Fruit fly (Drosophila melanogaster) whole organism, embryonic: ENCODE measurements around the gene nudC.

Source experiments
- ATbp ChIP-seq: fragments of 200-800 bp; sonication (Bioruptor generic); optimal IDR thresholded peaks from 2 replicates; lab custom pipeline; 2017; ENCODE audit warnings: missing biosample characterization, mild to moderate bottlenecking, missing genetic modification characterization, missing genetic modification reagents
- Ada2b ChIP-seq: fragments of 200-800 bp; sonication (Bioruptor generic); IDR thresholded peaks from 2 replicates; pipeline ENCODE4 v1.3.6; 2022; ENCODE audit warnings: missing biosample characterization, missing genetic modification characterization
- Aef1 ChIP-seq: fragments of 200-800 bp; sonication (Bioruptor generic); IDR thresholded peaks from 3 replicates; pipeline ENCODE4 v1.3.6; 2022; ENCODE audit warnings: missing biosample characterization, missing genetic modification characterization
- Atf3 ChIP-seq: fragments of 200-800 bp; sonication (Bioruptor generic); optimal IDR thresholded peaks from 3 replicates; lab custom pipeline; 2016; ENCODE audit warnings: missing biosample characterization, missing genetic modification characterization
- CG10321 ChIP-seq: fragments of 200-800 bp; sonication (Bioruptor generic); IDR thresholded peaks from 2 replicates; pipeline ENCODE4 v1.3.6; 2022; ENCODE audit warnings: missing biosample characterization, missing genetic modification characterization
- CG11085 ChIP-seq: fragments of 200-800 bp; sonication (Bioruptor generic); IDR thresholded peaks from 2 replicates; pipeline ENCODE4 v1.3.6; 2022; ENCODE audit warnings: missing biosample characterization, missing genetic modification characterization
- CG12155 ChIP-seq: fragments of 200-800 bp; sonication (Bioruptor generic); optimal IDR thresholded peaks from 3 replicates; lab custom pipeline; 2016; ENCODE audit warnings: missing biosample characterization, missing genetic modification characterization
- CG12769 ChIP-seq: fragments of 200-800 bp; sonication (Bioruptor generic); optimal IDR thresholded peaks from 2 replicates; lab custom pipeline; 2019; ENCODE audit warnings: missing biosample characterization, mild to moderate bottlenecking, missing genetic modification characterization, moderate library complexity
- CG1529 ChIP-seq: fragments of 200-800 bp; sonication (Bioruptor generic); optimal IDR thresholded peaks from 3 replicates; lab custom pipeline; 2018; ENCODE audit warnings: missing biosample characterization, missing genetic modification characterization
- CG16863 ChIP-seq: fragments of 200-800 bp; sonication (Bioruptor generic); optimal IDR thresholded peaks from 3 replicates; lab custom pipeline; 2016; ENCODE audit warnings: missing biosample characterization, missing genetic modification characterization
- CG17186 ChIP-seq: fragments of 200-800 bp; sonication (Bioruptor generic); optimal IDR thresholded peaks from 3 replicates; lab custom pipeline; 2017; ENCODE audit warnings: missing biosample characterization, missing genetic modification reagents, missing genetic modification characterization
- CG2120 ChIP-seq: fragments of 200-800 bp; sonication (Bioruptor generic); optimal IDR thresholded peaks from 3 replicates; lab custom pipeline; 2016; ENCODE audit warnings: missing biosample characterization, missing genetic modification characterization
- CG31224 ChIP-seq: fragments of 200-800 bp; sonication (Bioruptor generic); IDR thresholded peaks from 2 replicates; pipeline ENCODE4 v1.3.6; 2022; ENCODE audit warnings: missing biosample characterization, missing genetic modification characterization
- CG6654 ChIP-seq: fragments of 200-800 bp; sonication (Bioruptor generic); optimal IDR thresholded peaks from 2 replicates; lab custom pipeline; 2017; ENCODE audit warnings: missing biosample characterization, mild to moderate bottlenecking, missing genetic modification characterization
- CG7928 ChIP-seq: fragments of 200-800 bp; sonication (Bioruptor generic); optimal IDR thresholded peaks from 2 replicates; lab custom pipeline; 2017; ENCODE audit warnings: missing biosample characterization, mild to moderate bottlenecking, missing genetic modification characterization
- CG8089 ChIP-seq: fragments of 200-800 bp; sonication (Bioruptor generic); optimal IDR thresholded peaks from 3 replicates; lab custom pipeline; 2016; ENCODE audit warnings: missing biosample characterization, missing genetic modification characterization
- CG8359 ChIP-seq: fragments of 200-800 bp; sonication (Bioruptor generic); optimal IDR thresholded peaks from 2 replicates; lab custom pipeline; 2017; ENCODE audit warnings: missing biosample characterization, mild to moderate bottlenecking, missing genetic modification characterization, borderline replicate concordance
- CHES-1-like ChIP-seq: fragments of 200-800 bp; sonication (Bioruptor generic); optimal IDR thresholded peaks from 2 replicates; lab custom pipeline; 2016; ENCODE audit warnings: missing biosample characterization, missing genetic modification characterization
- D ChIP-seq, 2 experiments: fragments of 200-800 bp in 1 of 2; fragments of >200 bp in 1 of 2; sonication (Bioruptor generic) in 1 of 2; optimal IDR thresholded peaks; 2 replicates in 1 of 2; 3 replicates in 1 of 2; lab custom pipeline; 2017; ENCODE audit warnings: mild to moderate bottlenecking in 1 of 2, missing biosample characterization in 1 of 2, missing genetic modification characterization in 1 of 2, missing genetic modification reagents in 1 of 2
- D19B ChIP-seq: fragments of 200-800 bp; sonication (Bioruptor generic); optimal IDR thresholded peaks from 2 replicates; lab custom pipeline; 2017; ENCODE audit warnings: missing biosample characterization, mild to moderate bottlenecking, missing genetic modification characterization
- Dfd ChIP-seq, 2 experiments: fragments of >200 bp; optimal IDR thresholded peaks; 2 replicates each; lab custom pipeline; 2017; ENCODE audit warnings: missing biosample characterization in 2 of 2, missing genetic modification characterization in 2 of 2
- Dip2 ChIP-seq: fragments of 200-800 bp; sonication (Bioruptor generic); IDR thresholded peaks from 2 replicates; pipeline ENCODE4 v1.3.6; 2022; ENCODE audit warnings: missing biosample characterization, missing genetic modification characterization
- Dp ChIP-seq: fragments of 200-800 bp; sonication (Bioruptor generic); optimal IDR thresholded peaks from 2 replicates; lab custom pipeline; 2018; ENCODE audit warnings: missing biosample characterization, mild to moderate bottlenecking, missing genetic modification characterization, moderate library complexity
- E2f2 ChIP-seq: fragments of 200-800 bp; sonication (Bioruptor generic); IDR thresholded peaks from 2 replicates; pipeline ENCODE4 v1.3.6; 2022; ENCODE audit warnings: missing biosample characterization, missing genetic modification characterization
- HLH3B ChIP-seq: fragments of 200-800 bp; sonication (Bioruptor generic); IDR thresholded peaks from 2 replicates; pipeline ENCODE4 v1.3.6; 2022; ENCODE audit warnings: missing biosample characterization, missing genetic modification characterization
- Lhr ChIP-seq: fragments of 200-800 bp; sonication (Bioruptor generic); optimal IDR thresholded peaks from 3 replicates; lab custom pipeline; 2017; ENCODE audit warnings: mild to moderate bottlenecking, missing biosample characterization, missing genetic modification reagents, missing genetic modification characterization
- Mad ChIP-seq: fragments of 200-800 bp; sonication (Bioruptor generic); optimal IDR thresholded peaks from 2 replicates; lab custom pipeline; 2016; ENCODE audit warnings: missing biosample characterization, missing genetic modification characterization
- Med ChIP-seq: fragments of 200-800 bp; sonication (Bioruptor generic); peaks from one replicate; lab custom pipeline; 2016; ENCODE audit warnings: missing biosample characterization, missing genetic modification characterization, mild to moderate bottlenecking, inconsistent platforms, moderate library complexity
- NC2β ChIP-seq: fragments of 200-800 bp; sonication (Bioruptor generic); optimal IDR thresholded peaks from 2 replicates; lab custom pipeline; 2016; ENCODE audit warnings: missing biosample characterization, missing genetic modification characterization
- Nf-YA ChIP-seq: fragments of 200-800 bp; sonication (Bioruptor generic); IDR thresholded peaks from 2 replicates; pipeline ENCODE4 v1.3.6; 2022; ENCODE audit warnings: missing biosample characterization, missing genetic modification characterization
- Pdp1 ChIP-seq, 2 experiments: fragments of 200-800 bp; sonication (Bioruptor generic); optimal IDR thresholded peaks; 3 replicates each; lab custom pipeline; 2016; ENCODE audit warnings: missing biosample characterization in 2 of 2, missing genetic modification characterization in 2 of 2, mild to moderate bottlenecking in 1 of 2, moderate library complexity in 1 of 2
- Rx ChIP-seq: fragments of 200-800 bp; sonication (Bioruptor generic); IDR thresholded peaks from 2 replicates; pipeline ENCODE4 v1.3.6; 2022; ENCODE audit warnings: missing biosample characterization, missing genetic modification characterization
- ab ChIP-seq: fragments of 200-800 bp; sonication (Bioruptor generic); optimal IDR thresholded peaks from 2 replicates; lab custom pipeline; 2016; ENCODE audit warnings: missing biosample characterization, missing genetic modification characterization
- bab2 ChIP-seq: fragments of 200-800 bp; sonication (Bioruptor generic); optimal IDR thresholded peaks from 2 replicates; lab custom pipeline; 2016; ENCODE audit warnings: missing biosample characterization, missing genetic modification characterization
- exex ChIP-seq: fragments of 200-800 bp; sonication (Bioruptor generic); optimal IDR thresholded peaks from 4 replicates; lab custom pipeline; 2018; ENCODE audit warnings: missing biosample characterization, mild to moderate bottlenecking, missing genetic modification characterization, moderate library complexity
- gro ChIP-seq: fragments of 200-800 bp; sonication (Bioruptor generic); optimal IDR thresholded peaks from 2 replicates; lab custom pipeline; 2016; ENCODE audit warnings: missing biosample characterization, missing genetic modification characterization
- gsb-n ChIP-seq: fragments of 200-800 bp; sonication (Bioruptor generic); optimal IDR thresholded peaks from 3 replicates; lab custom pipeline; 2018; ENCODE audit warnings: missing biosample characterization, mild to moderate bottlenecking, missing genetic modification characterization
- insv ChIP-seq, 2 experiments: fragments of 200-800 bp; sonication (Bioruptor generic); optimal IDR thresholded peaks; 3 replicates each; lab custom pipeline; 2016 to 2018; ENCODE audit warnings: missing biosample characterization in 2 of 2, missing genetic modification characterization in 2 of 2
- kay ChIP-seq: fragments of 200-800 bp; sonication (Bioruptor generic); optimal IDR thresholded peaks from 2 replicates; lab custom pipeline; 2016; ENCODE audit warnings: missing biosample characterization, missing genetic modification characterization
- oc ChIP-seq: fragments of 200-800 bp; sonication (Bioruptor generic); optimal IDR thresholded peaks from 2 replicates; lab custom pipeline; 2018; ENCODE audit warnings: missing biosample characterization, mild to moderate bottlenecking, missing genetic modification characterization, moderate library complexity
- p53 ChIP-seq: fragments of 200-800 bp; sonication (Bioruptor generic); optimal IDR thresholded peaks from 2 replicates; lab custom pipeline; 2016; ENCODE audit warnings: missing biosample characterization, missing genetic modification characterization
- pros ChIP-seq: fragments of 200-800 bp; sonication (Bioruptor generic); optimal IDR thresholded peaks from 3 replicates; lab custom pipeline; 2019; ENCODE audit warnings: missing biosample characterization, mild to moderate bottlenecking, missing genetic modification characterization, moderate library complexity
- pum ChIP-seq: fragments of 200-800 bp; sonication (Bioruptor generic); optimal IDR thresholded peaks from 2 replicates; lab custom pipeline; 2016; ENCODE audit warnings: missing biosample characterization, missing genetic modification characterization
- pzg ChIP-seq: fragments of 200-800 bp; sonication (Bioruptor generic); optimal IDR thresholded peaks from 3 replicates; lab custom pipeline; 2018; ENCODE audit warnings: missing biosample characterization, mild to moderate bottlenecking, missing genetic modification characterization, moderate library complexity
- scrt ChIP-seq: fragments of 200-800 bp; sonication (Bioruptor generic); optimal IDR thresholded peaks from 2 replicates; lab custom pipeline; 2018; ENCODE audit warnings: missing biosample characterization, mild to moderate bottlenecking, missing genetic modification characterization, moderate library complexity
- sens-2 ChIP-seq: fragments of 200-800 bp; sonication (Bioruptor generic); IDR thresholded peaks from 2 replicates; pipeline ENCODE4 v1.3.6; 2022; ENCODE audit warnings: missing biosample characterization, missing genetic modification characterization
- stwl ChIP-seq: fragments of 200-800 bp; sonication (Bioruptor generic); optimal IDR thresholded peaks from 3 replicates; lab custom pipeline; 2018; ENCODE audit warnings: missing biosample characterization, mild to moderate bottlenecking, missing genetic modification characterization, moderate library complexity
- tin ChIP-seq: fragments of 200-800 bp; sonication (Bioruptor generic); optimal IDR thresholded peaks from 3 replicates; lab custom pipeline; 2016; ENCODE audit warnings: missing biosample characterization, missing genetic modification characterization
- vfl ChIP-seq: fragments of 200-800 bp; sonication (Bioruptor generic); optimal IDR thresholded peaks from 2 replicates; lab custom pipeline; 2016; ENCODE audit warnings: missing biosample characterization, missing genetic modification characterization

nudC gene

DNA sequence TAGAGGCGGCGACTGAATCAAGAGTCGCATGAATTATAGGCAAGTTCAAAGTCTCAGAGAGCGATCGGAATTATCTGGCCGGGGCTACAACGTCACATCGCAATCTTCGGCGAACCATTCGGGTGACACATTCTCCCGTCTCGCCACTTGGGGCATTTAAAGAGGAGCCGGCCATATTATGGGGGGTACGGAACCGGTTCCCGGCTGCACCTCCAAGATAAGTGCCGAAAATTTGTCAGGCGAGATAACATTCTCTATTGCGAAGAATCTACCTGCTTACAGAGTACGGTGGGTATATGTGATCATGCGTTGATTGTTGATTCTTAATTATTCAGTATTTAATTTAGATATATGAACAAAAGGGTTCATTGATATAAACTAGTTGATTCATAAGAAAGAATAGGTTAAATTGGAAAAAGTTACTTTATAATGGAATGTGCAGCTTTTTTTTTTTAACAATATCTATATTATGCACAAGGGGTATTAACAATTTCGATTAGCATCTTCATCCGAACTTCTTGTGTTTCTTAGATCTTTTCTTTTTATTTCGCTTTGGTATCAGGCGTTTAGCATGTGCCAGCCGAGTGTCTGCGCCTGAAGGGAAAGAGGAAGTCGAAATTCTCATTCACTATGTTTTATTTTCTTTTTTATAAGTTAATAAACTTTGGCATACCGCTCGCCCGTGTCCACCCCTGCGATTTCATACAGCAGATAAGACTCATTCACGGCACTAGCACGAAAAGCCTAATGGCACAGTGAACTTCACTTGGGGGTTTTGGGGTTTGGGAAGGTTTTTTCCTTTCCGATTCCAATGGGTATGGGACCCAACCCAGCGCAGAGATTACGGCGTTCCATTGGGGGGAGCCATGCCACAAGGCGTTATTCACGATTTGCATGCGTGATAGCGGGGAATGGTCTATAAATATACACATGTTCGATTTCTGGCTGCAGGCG is 3.0 kb upstream of the nudC start (continued):
- no peak for TF ChIP-seq Nf-YA (GFP tag; lab: Robert Waterston, UW)
- TF ChIP-seq CG12155 (GFP tag; lab: Kevin White, UChicago): peak; percentile 48
- TF ChIP-seq Mad (GFP tag; lab: Kevin White, UChicago): peak; percentile 14
- TF ChIP-seq Dp (GFP tag; lab: Kevin White, UChicago): no peak
- TF ChIP-seq pros (GFP tag; lab: Kevin White, UChicago): peak; percentile 11
- no peak for TF ChIP-seq kay (GFP tag; lab: Kevin White, UChicago)
- no peak for TF ChIP-seq Aef1
- TF ChIP-seq Lhr: no peak
- no peak for TF ChIP-seq Dip2 (GFP tag; lab: Robert Waterston, UW)
- peak; percentile 13 to 27 for TF ChIP-seq Pdp1 (GFP tag; optimal IDR thresholded peaks at IDR 0.05; lab: Kevin White, UChicago)
- TF ChIP-seq pzg: no peak
- peak; percentile 28; the same call in 1 of the 2 replicates for TF ChIP-seq Ada2b (GFP tag; lab: Robert Waterston, UW)
- TF ChIP-seq CG6654: peak; percentile 34
- TF ChIP-seq CG31224 (GFP tag; lab: Robert Waterston, UW): no peak
- no peak for TF ChIP-seq oc (tag; lab: Kevin White, UChicago)
- TF ChIP-seq pum (GFP tag; lab: Kevin White, UChicago): no peak
- no peak for TF ChIP-seq p53 (GFP tag; lab: Kevin White, UChicago)
- peak; percentile 46 for TF ChIP-seq tin
- peak; percentile 97 for TF ChIP-seq D19B (GFP tag; lab: Kevin White, UChicago)
- peak; percentile 47 for TF ChIP-seq bab2 (GFP tag; lab: Kevin White, UChicago)
- peak; percentile 67 for TF ChIP-seq Med (GFP tag; lab: Kevin White, UChicago)
- TF ChIP-seq CG1529 (GFP tag; lab: Kevin White, UChicago): peak; percentile 14
- TF ChIP-seq ATbp (GFP tag; lab: Kevin White, UChicago): no peak
- TF ChIP-seq CG2120 (GFP tag; lab: Kevin White, UChicago): peak; percentile 75
- TF ChIP-seq insv (GFP tag; optimal IDR thresholded peaks at IDR 0.05; lab: Kevin White, UChicago): no peak
- TF ChIP-seq vfl (GFP tag; lab: Kevin White, UChicago): no peak
- peak; percentile 91 for TF ChIP-seq CG12769
- peak; percentile 45 for TF ChIP-seq exex (tag; lab: Kevin White, UChicago)
- TF ChIP-seq ab: no peak
- peak; percentile 29 for TF ChIP-seq CHES-1-like
- no peak for TF ChIP-seq CG11085
- TF ChIP-seq Rx (GFP tag; lab: Robert Waterston, UW): no peak
- peak; percentile 17 for TF ChIP-seq CG16863 (GFP tag; lab: Kevin White, UChicago)
- TF ChIP-seq sens-2 (GFP tag; lab: Robert Waterston, UW): no peak
- no peak for TF ChIP-seq NC2β (GFP tag; lab: Kevin White, UChicago)
- TF ChIP-seq gsb-n (tag; lab: Kevin White, UChicago): peak; percentile 33
- TF ChIP-seq CG10321 (GFP tag; lab: Robert Waterston, UW): no peak
- TF ChIP-seq E2f2: no peak
- TF ChIP-seq stwl: no peak
- TF ChIP-seq Atf3: no peak
- no peak for TF ChIP-seq D (optimal IDR thresholded peaks at IDR 0.05; lab: Kevin White, UChicago)
- TF ChIP-seq D (GFP tag; optimal IDR thresholded peaks at IDR 0.05; lab: Kevin White, UChicago): peak; percentile 71
- TF ChIP-seq scrt (GFP tag; lab: Kevin White, UChicago): no peak
- TF ChIP-seq CG17186 (GFP tag; lab: Kevin White, UChicago): no peak
- no peak for TF ChIP-seq gro (GFP tag; lab: Kevin White, UChicago)
- TF ChIP-seq Dfd (GFP tag; optimal IDR thresholded peaks at IDR 0.05; lab: Kevin White, UChicago): no peak
- no peak for TF ChIP-seq CG8089 (GFP tag; lab: Kevin White, UChicago)
- TF ChIP-seq HLH3B (GFP tag; lab: Robert Waterston, UW): no peak; the same call in none of the 2 replicates
- peak; percentile 23 for TF ChIP-seq CG8359 (GFP tag; lab: Kevin White, UChicago)
- no peak for TF ChIP-seq CG7928 (GFP tag; lab: Kevin White, UChicago)
